Fruit fly (Drosophila melanogaster) whole organism, embryonic: ENCODE results near the gene Pdi.

Experiments used
- ATbp ChIP-seq: fragments of 200-800 bp; sonication (Bioruptor generic); optimal IDR thresholded peaks from 2 replicates; lab custom pipeline; 2017; ENCODE audit warnings: missing biosample characterization, mild to moderate bottlenecking, missing genetic modification characterization, missing genetic modification reagents
- B-H2 ChIP-seq: fragments of 200-800 bp; sonication (Bioruptor generic); optimal IDR thresholded peaks from 2 replicates; lab custom pipeline; 2018; ENCODE audit warnings: missing biosample characterization, mild to moderate bottlenecking, missing genetic modification characterization
- CG10979 ChIP-seq: fragments of 200-800 bp; sonication (Bioruptor generic); optimal IDR thresholded peaks from 2 replicates; lab custom pipeline; 2018; ENCODE audit warnings: missing biosample characterization, mild to moderate bottlenecking, missing genetic modification characterization, moderate library complexity
- CG11085 ChIP-seq: fragments of 200-800 bp; sonication (Bioruptor generic); IDR thresholded peaks from 2 replicates; pipeline ENCODE4 v1.3.6; 2022; ENCODE audit warnings: missing biosample characterization, missing genetic modification characterization
- CG12391 ChIP-seq: fragments of 200-800 bp; sonication (Bioruptor generic); optimal IDR thresholded peaks from 3 replicates; lab custom pipeline; 2018; ENCODE audit warnings: missing biosample characterization, mild to moderate bottlenecking, missing genetic modification characterization, moderate library complexity
- CG12769 ChIP-seq: fragments of 200-800 bp; sonication (Bioruptor generic); optimal IDR thresholded peaks from 2 replicates; lab custom pipeline; 2019; ENCODE audit warnings: missing biosample characterization, mild to moderate bottlenecking, missing genetic modification characterization, moderate library complexity
- CG13123 ChIP-seq: fragments of 200-800 bp; sonication (Bioruptor generic); optimal IDR thresholded peaks from 2 replicates; lab custom pipeline; 2016; ENCODE audit warnings: missing biosample characterization, missing genetic modification characterization
- CG13894 ChIP-seq: fragments of 200-800 bp; sonication (Bioruptor generic); optimal IDR thresholded peaks from 3 replicates; lab custom pipeline; 2018; ENCODE audit warnings: missing biosample characterization, mild to moderate bottlenecking, missing genetic modification characterization, moderate library complexity
- CG17612 ChIP-seq: fragments of 200-800 bp; sonication (Bioruptor generic); IDR thresholded peaks from 2 replicates; pipeline ENCODE4 v1.3.6; 2022; ENCODE audit warnings: missing biosample characterization, missing genetic modification characterization
- CG17912 ChIP-seq: fragments of 200-800 bp; sonication (Bioruptor generic); optimal IDR thresholded peaks from 2 replicates; lab custom pipeline; 2018; ENCODE audit warnings: missing biosample characterization, mild to moderate bottlenecking, missing genetic modification characterization
- CG2889 ChIP-seq: fragments of 200-800 bp; sonication (Bioruptor generic); IDR thresholded peaks from 3 replicates; pipeline ENCODE4 v1.3.6; 2022; ENCODE audit warnings: missing biosample characterization, missing genetic modification characterization
- CG3838 ChIP-seq: fragments of 200-800 bp; sonication (Bioruptor generic); optimal IDR thresholded peaks from 3 replicates; lab custom pipeline; 2016; ENCODE audit warnings: missing biosample characterization, missing genetic modification characterization
- CG42726 ChIP-seq: fragments of 200-800 bp; sonication (Bioruptor generic); IDR thresholded peaks from 2 replicates; pipeline ENCODE4 v1.3.6; 2022; ENCODE audit warnings: missing biosample characterization, missing genetic modification characterization; ENCODE audit not compliant: partially characterized antibody
- CG6272 ChIP-seq: fragments of 200-800 bp; sonication (Bioruptor generic); IDR thresholded peaks from 2 replicates; pipeline ENCODE4 v1.3.6; 2022; ENCODE audit warnings: missing biosample characterization, missing genetic modification characterization
- CG8359 ChIP-seq: fragments of 200-800 bp; sonication (Bioruptor generic); optimal IDR thresholded peaks from 2 replicates; lab custom pipeline; 2017; ENCODE audit warnings: missing biosample characterization, mild to moderate bottlenecking, missing genetic modification characterization, borderline replicate concordance
- E2f2 ChIP-seq: fragments of 200-800 bp; sonication (Bioruptor generic); IDR thresholded peaks from 2 replicates; pipeline ENCODE4 v1.3.6; 2022; ENCODE audit warnings: missing biosample characterization, missing genetic modification characterization
- Ets97D ChIP-seq: fragments of 200-800 bp; sonication (Bioruptor generic); optimal IDR thresholded peaks from 3 replicates; lab custom pipeline; 2016; ENCODE audit warnings: missing biosample characterization, missing genetic modification characterization
- GATAe ChIP-seq: fragments of 200-800 bp; sonication (Bioruptor generic); conservative IDR thresholded peaks from 2 replicates; pipeline ENCODE4 v1.3.6; 2022; ENCODE audit warnings: missing biosample characterization, missing genetic modification characterization
- Lpt ChIP-seq: fragments of >200 bp; optimal IDR thresholded peaks from 2 replicates; lab custom pipeline; 2018; ENCODE audit warnings: missing biosample characterization, missing genetic modification characterization
- NC2β ChIP-seq: fragments of 200-800 bp; sonication (Bioruptor generic); optimal IDR thresholded peaks from 2 replicates; lab custom pipeline; 2016; ENCODE audit warnings: missing biosample characterization, missing genetic modification characterization
- Nf-YA ChIP-seq: fragments of 200-800 bp; sonication (Bioruptor generic); IDR thresholded peaks from 2 replicates; pipeline ENCODE4 v1.3.6; 2022; ENCODE audit warnings: missing biosample characterization, missing genetic modification characterization
- Usf ChIP-seq: fragments of 200-800 bp; sonication (Bioruptor generic); optimal IDR thresholded peaks from 2 replicates; lab custom pipeline; 2017; ENCODE audit warnings: missing genotype, missing biosample characterization, missing genetic modification characterization
- abd-A ChIP-seq: fragments of 200-800 bp; sonication (Bioruptor generic); optimal IDR thresholded peaks from 3 replicates; lab custom pipeline; 2019; ENCODE audit warnings: missing biosample characterization, mild to moderate bottlenecking, missing genetic modification characterization, moderate library complexity
- ap ChIP-seq: fragments of 200-800 bp; sonication (Bioruptor generic); IDR thresholded peaks from 2 replicates; pipeline ENCODE4 v1.3.6; 2022; ENCODE audit warnings: missing biosample characterization, missing genetic modification characterization
- ash1 ChIP-seq: fragments of 200-800 bp; sonication (Bioruptor generic); optimal IDR thresholded peaks from 2 replicates; lab custom pipeline; 2018; ENCODE audit warnings: missing biosample characterization, mild to moderate bottlenecking, missing genetic modification characterization
- bsh ChIP-seq, 2 experiments: fragments of 200-800 bp; sonication (Bioruptor generic); optimal IDR thresholded peaks; 2 replicates each; lab custom pipeline; 2017 to 2018; ENCODE audit warnings: mild to moderate bottlenecking in 2 of 2, missing biosample characterization in 2 of 2, missing genetic modification characterization in 2 of 2, moderate library complexity in 1 of 2
- croc ChIP-seq: fragments of 200-800 bp; sonication (Bioruptor generic); conservative IDR thresholded peaks from 3 replicates; pipeline ENCODE4 v1.3.6; 2022; ENCODE audit warnings: missing biosample characterization, missing genetic modification characterization
- crol ChIP-seq: fragments of 200-800 bp; sonication (Bioruptor generic); IDR thresholded peaks from 2 replicates; pipeline ENCODE4 v1.3.6; 2022; ENCODE audit warnings: missing biosample characterization, missing genetic modification characterization
- fd102C ChIP-seq: fragments of 200-800 bp; sonication (Bioruptor generic); optimal IDR thresholded peaks from 2 replicates; lab custom pipeline; 2018; ENCODE audit warnings: missing biosample characterization, mild to moderate bottlenecking, missing genetic modification characterization, moderate library complexity
- fu2 ChIP-seq: fragments of 200-800 bp; sonication (Bioruptor generic); optimal IDR thresholded peaks from 2 replicates; lab custom pipeline; 2016; ENCODE audit warnings: missing biosample characterization, missing genetic modification characterization
- gce ChIP-seq: fragments of 200-800 bp; sonication (Bioruptor generic); IDR thresholded peaks from 3 replicates; pipeline ENCODE4 v1.3.6; 2022; ENCODE audit warnings: missing biosample characterization, missing genetic modification characterization
- gcm2 ChIP-seq: fragments of 200-800 bp; sonication (Bioruptor generic); optimal IDR thresholded peaks from 2 replicates; lab custom pipeline; 2016; ENCODE audit warnings: missing biosample characterization, missing genetic modification characterization
- gsb ChIP-seq: fragments of 200-800 bp; sonication (Bioruptor generic); IDR thresholded peaks from 2 replicates; pipeline ENCODE4 v1.3.6; 2022; ENCODE audit warnings: missing biosample characterization, missing genetic modification characterization
- gsb-n ChIP-seq: fragments of 200-800 bp; sonication (Bioruptor generic); optimal IDR thresholded peaks from 3 replicates; lab custom pipeline; 2018; ENCODE audit warnings: missing biosample characterization, mild to moderate bottlenecking, missing genetic modification characterization
- jing ChIP-seq: fragments of 200-800 bp; sonication (Bioruptor generic); optimal IDR thresholded peaks from 2 replicates; lab custom pipeline; 2018; ENCODE audit warnings: missing biosample characterization, mild to moderate bottlenecking, missing genetic modification characterization
- kay ChIP-seq: fragments of 200-800 bp; sonication (Bioruptor generic); optimal IDR thresholded peaks from 2 replicates; lab custom pipeline; 2016; ENCODE audit warnings: missing biosample characterization, missing genetic modification characterization
- klu ChIP-seq: fragments of 200-800 bp; sonication (Bioruptor generic); IDR thresholded peaks from 2 replicates; pipeline ENCODE4 v1.3.6; 2022; ENCODE audit warnings: missing biosample characterization, missing genetic modification characterization
- lbe ChIP-seq: fragments of 200-800 bp; sonication (Bioruptor generic); optimal IDR thresholded peaks from 2 replicates; lab custom pipeline; 2016; ENCODE audit warnings: missing biosample characterization, mild to moderate bottlenecking, missing genetic modification characterization
- lola ChIP-seq, 3 experiments: fragments of >200 bp in 2 of 3; fragments of 200-800 bp in 1 of 3; sonication (Bioruptor generic) in 1 of 3; optimal IDR thresholded peaks; 2 replicates each; lab custom pipeline; 2017 to 2019; ENCODE audit warnings: missing biosample characterization in 3 of 3, missing genetic modification characterization in 3 of 3, mild to moderate bottlenecking in 1 of 3, moderate library complexity in 1 of 3
- mam ChIP-seq: fragments of 200-800 bp; sonication (Bioruptor generic); optimal IDR thresholded peaks from 3 replicates; lab custom pipeline; 2016; ENCODE audit warnings: missing biosample characterization, missing genetic modification characterization
- mld ChIP-seq: fragments of 200-800 bp; sonication (Bioruptor generic); IDR thresholded peaks from 3 replicates; pipeline ENCODE4 v1.3.6; 2022; ENCODE audit warnings: missing biosample characterization, missing genetic modification characterization; ENCODE audit not compliant: partially characterized antibody
- run ChIP-seq: fragments of 200-800 bp; sonication (Bioruptor generic); optimal IDR thresholded peaks from 3 replicates; lab custom pipeline; 2018; ENCODE audit warnings: missing biosample characterization, mild to moderate bottlenecking, missing genetic modification characterization
- sens ChIP-seq: fragments of 200-800 bp; sonication (Bioruptor generic); peaks from one replicate; lab custom pipeline; 2016; ENCODE audit warnings: missing biosample characterization, missing genetic modification characterization
- sug ChIP-seq: fragments of 200-800 bp; optimal IDR thresholded peaks from 2 replicates; lab custom pipeline; 2019; ENCODE audit warnings: missing biosample characterization, mild to moderate bottlenecking, missing genetic modification characterization, moderate library complexity
- toy ChIP-seq: fragments of 200-800 bp; sonication (Bioruptor generic); IDR thresholded peaks from 2 replicates; pipeline ENCODE4 v1.3.6; 2022; ENCODE audit warnings: missing biosample characterization, missing genetic modification characterization
- usp ChIP-seq: fragments of >200 bp; optimal IDR thresholded peaks from 2 replicates; lab custom pipeline; 2017; ENCODE audit warnings: missing biosample characterization, missing genetic modification characterization
- zen ChIP-seq: fragments of 200-800 bp; sonication (Bioruptor generic); optimal IDR thresholded peaks from 3 replicates; lab custom pipeline; 2018; ENCODE audit warnings: missing biosample characterization, mild to moderate bottlenecking, missing genetic modification characterization, moderate library complexity
- zen2 ChIP-seq: fragments of 200-800 bp; sonication (Bioruptor generic); IDR thresholded peaks from 3 replicates; pipeline ENCODE4 v1.3.6; 2022; ENCODE audit warnings: missing biosample characterization, missing genetic modification characterization; ENCODE audit not compliant: partially characterized antibody

Pdi gene

dm6 chr3L:15136659-15137572 is 5.7 kb downstream of the Pdi start, which contains the start of gene CG12316 (continued):
- TF ChIP-seq CG13894 (tag; lab: Kevin White, UChicago) (peak; percentile 91), Usf (GFP tag; lab: Kevin White, UChicago) (peak; percentile 89), gcm2 (GFP tag; lab: Kevin White, UChicago) (peak; percentile 70), CG3838 (GFP tag; lab: Kevin White, UChicago) (peak; percentile 61), sug (tag; lab: Kevin White, UChicago) (peak; percentile 91), B-H2 (GFP tag; lab: Kevin White, UChicago) (peak; percentile 90), zen (tag; lab: Kevin White, UChicago) (peak; percentile 89), E2f2 (GFP tag; lab: Robert Waterston, UW) (peak; percentile 85), CG42726 (GFP tag; lab: Robert Waterston, UW) (no peak), GATAe (GFP tag; lab: Robert Waterston, UW) (no peak; the same call in 1 of the 2 replicates), CG6272 (GFP tag; lab: Robert Waterston, UW) (peak; percentile 69), lola (GFP tag; optimal IDR thresholded peaks at IDR 0.05; lab: Kevin White, UChicago) (peak in 1 of 3 experiments; percentile 96), ap (GFP tag; lab: Robert Waterston, UW) (peak; percentile 50; the same call in 1 of the 2 replicates), Lpt (GFP tag; lab: Kevin White, UChicago) (no peak), fd102C (GFP tag; lab: Kevin White, UChicago) (peak; percentile 76), bsh (GFP tag; optimal IDR thresholded peaks at IDR 0.05; lab: Kevin White, UChicago) (peak; percentile 93 to 96), NC2β (GFP tag; lab: Kevin White, UChicago) (peak; percentile 83), toy (GFP tag; lab: Robert Waterston, UW) (peak; percentile 56), gce (peak; percentile 36; the same call in 2 of the 3 replicates), mld (GFP tag; lab: Robert Waterston, UW) (peak; percentile 47; the same call in 1 of the 3 replicates), CG10979 (tag; lab: Kevin White, UChicago) (peak; percentile 95), gsb (GFP tag; lab: Robert Waterston, UW) (peak; percentile 76), zen2 (GFP tag; lab: Robert Waterston, UW) (peak; percentile 74; the same call in 2 of the 3 replicates), sens (GFP tag; lab: Kevin White, UChicago) (peak; percentile 100), CG11085 (no peak), ATbp (GFP tag; lab: Kevin White, UChicago) (peak; percentile 91), Nf-YA (GFP tag; lab: Robert Waterston, UW) (peak; percentile 72), CG12391 (tag; lab: Kevin White, UChicago) (peak; percentile 94), kay (GFP tag; lab: Kevin White, UChicago) (peak; percentile 53), CG13123 (GFP tag; lab: Kevin White, UChicago) (peak; percentile 49), ash1 (GFP tag; lab: Kevin White, UChicago) (peak; percentile 67), lbe (GFP tag; lab: Kevin White, UChicago) (peak; percentile 91), klu (GFP tag; lab: Robert Waterston, UW) (peak; percentile 53), usp (no peak), Ets97D (GFP tag; lab: Kevin White, UChicago) (peak; percentile 70), crol (GFP tag; lab: Robert Waterston, UW) (no peak), gsb-n (tag; lab: Kevin White, UChicago) (peak; percentile 92), jing (peak; percentile 77), mam (GFP tag; lab: Kevin White, UChicago) (peak; percentile 86), fu2 (GFP tag; lab: Kevin White, UChicago) (peak; percentile 82), CG12769 (tag; lab: Kevin White, UChicago) (peak; percentile 91), run (tag; lab: Kevin White, UChicago) (peak; percentile 79), CG2889 (peak; percentile 78), CG17912 (peak; percentile 88), abd-A (no peak), CG17612 (peak; percentile 64; the same call in 1 of the 2 replicates), croc (GFP tag; lab: Robert Waterston, UW) (peak; percentile 76), CG8359 (peak; percentile 84)
